Fruit fly (Drosophila melanogaster): ENCODE results near the gene ppk16.

DNA sequence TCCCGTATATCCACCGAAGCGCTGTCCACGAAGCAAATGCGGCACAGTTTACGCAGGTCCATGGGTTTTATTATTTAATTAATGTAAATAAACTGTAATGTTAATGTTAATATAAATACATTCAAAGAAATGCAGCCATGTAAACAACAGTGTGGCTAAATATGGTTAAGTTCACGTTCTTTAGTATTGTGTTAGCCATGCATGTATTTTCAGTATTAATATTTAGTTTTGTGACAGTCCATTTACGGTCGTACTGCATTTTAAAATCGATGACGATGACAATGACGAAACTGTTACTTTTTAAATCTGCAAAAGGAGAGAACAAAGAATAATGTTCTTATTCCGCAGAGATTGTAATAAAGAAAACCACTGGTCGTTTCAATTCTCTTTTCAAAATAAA is 18.1 kb upstream of the ppk16 start, which contains the start of gene CG13123:
- TF ChIP-seq usp (GFP tag; optimal IDR thresholded peaks at IDR 0.05): no peak
- TF ChIP-seq Poxn (GFP tag; IDR thresholded peaks at IDR 0.05): no peak
